Fruit fly (Drosophila melanogaster) whole organism, embryonic: ENCODE measurements around the gene caz.

ENCODE experiments used
- Awh ChIP-seq: fragments of 200-800 bp; sonication (Bioruptor generic); IDR thresholded peaks from 2 replicates; pipeline ENCODE4, ENCODE4 v1.3.6; 2022; ENCODE audit warnings: missing biosample characterization, missing genetic modification characterization
- B-H2 ChIP-seq: fragments of 200-800 bp; sonication (Bioruptor generic); optimal IDR thresholded peaks from 2 replicates; lab custom pipeline; 2018; ENCODE audit warnings: missing biosample characterization, mild to moderate bottlenecking, missing genetic modification characterization
- CG10654 ChIP-seq: fragments of 200-800 bp; sonication (Bioruptor generic); optimal IDR thresholded peaks from 2 replicates; lab custom pipeline; 2016; ENCODE audit warnings: missing biosample characterization, missing genetic modification characterization
- CG10959 ChIP-seq: fragments of 200-800 bp; sonication (Bioruptor generic); IDR thresholded peaks from 2 replicates; pipeline ENCODE4 v1.3.6; 2022; ENCODE audit warnings: missing biosample characterization, missing genetic modification characterization
- CG12104 ChIP-seq: fragments of 200-800 bp; sonication (Bioruptor generic); optimal IDR thresholded peaks from 3 replicates; lab custom pipeline; 2016; ENCODE audit warnings: missing biosample characterization, missing genetic modification characterization
- CG12236 ChIP-seq: fragments of 200-800 bp; sonication (Bioruptor generic); optimal IDR thresholded peaks from 2 replicates; lab custom pipeline; 2016; ENCODE audit warnings: missing biosample characterization, missing genetic modification characterization
- CG1233 ChIP-seq: fragments of 200-800 bp; sonication (Bioruptor generic); optimal IDR thresholded peaks from 4 replicates; lab custom pipeline; 2018; ENCODE audit warnings: missing biosample characterization, mild to moderate bottlenecking, missing genetic modification characterization
- CG12744 ChIP-seq: fragments of 200-800 bp; sonication (Bioruptor generic); optimal IDR thresholded peaks from 2 replicates; lab custom pipeline; 2016; ENCODE audit warnings: missing biosample characterization, missing genetic modification characterization
- CG13296 ChIP-seq: fragments of 200-800 bp; sonication (Bioruptor generic); optimal IDR thresholded peaks from 3 replicates; lab custom pipeline; 2018; ENCODE audit warnings: missing biosample characterization, mild to moderate bottlenecking, missing genetic modification characterization
- CG16779 ChIP-seq: fragments of 200-800 bp; sonication (Bioruptor generic); IDR thresholded peaks from 2 replicates; pipeline ENCODE4 v1.3.6; 2022; ENCODE audit warnings: missing biosample characterization, missing genetic modification characterization
- CG16815 ChIP-seq: fragments of 200-800 bp; sonication (Bioruptor generic); optimal IDR thresholded peaks from 3 replicates; lab custom pipeline; 2017; ENCODE audit warnings: missing biosample characterization, mild to moderate bottlenecking, missing genetic modification characterization
- CG2120 ChIP-seq: fragments of 200-800 bp; sonication (Bioruptor generic); optimal IDR thresholded peaks from 3 replicates; lab custom pipeline; 2016; ENCODE audit warnings: missing biosample characterization, missing genetic modification characterization
- CG6175 ChIP-seq: fragments of 200-800 bp; sonication (Bioruptor generic); IDR thresholded peaks from 3 replicates; pipeline ENCODE4 v1.3.6; 2022; ENCODE audit warnings: missing biosample characterization, missing genetic modification characterization
- CG7271 ChIP-seq: fragments of 200-800 bp; sonication (Bioruptor generic); optimal IDR thresholded peaks from 2 replicates; lab custom pipeline; 2018; ENCODE audit warnings: missing biosample characterization, mild to moderate bottlenecking, missing genetic modification characterization, moderate library complexity
- CG7963 ChIP-seq: fragments of 200-800 bp; sonication (Bioruptor generic); IDR thresholded peaks from 3 replicates; pipeline ENCODE4 v1.3.6; 2022; ENCODE audit warnings: missing biosample characterization, missing genetic modification characterization; ENCODE audit not compliant: partially characterized antibody
- CG8765 ChIP-seq: fragments of 200-800 bp; sonication (Bioruptor generic); IDR thresholded peaks from 2 replicates; pipeline ENCODE4 v1.3.6; 2022; ENCODE audit warnings: missing biosample characterization, missing genetic modification characterization
- CG9215 ChIP-seq: fragments of 200-800 bp; sonication (Bioruptor generic); IDR thresholded peaks from 2 replicates; pipeline ENCODE4 v1.3.6; 2022; ENCODE audit warnings: missing biosample characterization, missing genetic modification characterization
- CHES-1-like ChIP-seq: fragments of 200-800 bp; sonication (Bioruptor generic); optimal IDR thresholded peaks from 2 replicates; lab custom pipeline; 2016; ENCODE audit warnings: missing biosample characterization, missing genetic modification characterization
- CkIIα-i1 ChIP-seq: fragments of 200-800 bp; sonication (Bioruptor generic); IDR thresholded peaks from 2 replicates; pipeline ENCODE4 v1.3.6; 2022; ENCODE audit warnings: missing biosample characterization, missing genetic modification characterization
- HLH3B ChIP-seq: fragments of 200-800 bp; sonication (Bioruptor generic); IDR thresholded peaks from 2 replicates; pipeline ENCODE4 v1.3.6; 2022; ENCODE audit warnings: missing biosample characterization, missing genetic modification characterization
- NC2α ChIP-seq: fragments of 200-800 bp; sonication (Bioruptor generic); optimal IDR thresholded peaks from 2 replicates; lab custom pipeline; 2016; ENCODE audit warnings: missing biosample characterization, missing genetic modification characterization
- Oaz ChIP-seq: fragments of 200-800 bp; sonication (Bioruptor generic); IDR thresholded peaks from 2 replicates; pipeline ENCODE4 v1.3.6; 2022; ENCODE audit warnings: missing biosample characterization, missing genetic modification characterization
- PHDP ChIP-seq: fragments of 200-800 bp; sonication (Bioruptor generic); optimal IDR thresholded peaks from 3 replicates; lab custom pipeline; 2018; ENCODE audit warnings: missing biosample characterization, mild to moderate bottlenecking, missing genetic modification characterization, moderate library complexity
- Side ChIP-seq: fragments of 200-800 bp; sonication (Bioruptor generic); optimal IDR thresholded peaks from 2 replicates; lab custom pipeline; 2016; ENCODE audit warnings: missing biosample characterization, missing genetic modification characterization
- Sin3A ChIP-seq: fragments of >200 bp; optimal IDR thresholded peaks from 2 replicates; lab custom pipeline; 2018
- Trl ChIP-seq, 3 experiments: fragments of >200 bp in 2 of 3; fragments of 200-800 bp in 1 of 3; sonication (Bioruptor generic) in 1 of 3; optimal IDR thresholded peaks; 2 replicates in 1 of 3; 3 replicates in 2 of 3; lab custom pipeline; 2016 to 2017; ENCODE audit warnings: missing biosample characterization in 1 of 3, missing genetic modification characterization in 1 of 3
- ara ChIP-seq: fragments of 200-800 bp; sonication (Bioruptor generic); IDR thresholded peaks from 2 replicates; pipeline ENCODE4 v1.3.6; 2022; ENCODE audit warnings: missing biosample characterization, missing genetic modification characterization
- ash1 ChIP-seq: fragments of 200-800 bp; sonication (Bioruptor generic); optimal IDR thresholded peaks from 2 replicates; lab custom pipeline; 2018; ENCODE audit warnings: missing biosample characterization, mild to moderate bottlenecking, missing genetic modification characterization
- btn ChIP-seq: fragments of 200-800 bp; sonication (Bioruptor generic); optimal IDR thresholded peaks from 2 replicates; lab custom pipeline; 2016; ENCODE audit warnings: missing biosample characterization, missing genetic modification characterization
- exex ChIP-seq: fragments of 200-800 bp; sonication (Bioruptor generic); optimal IDR thresholded peaks from 4 replicates; lab custom pipeline; 2018; ENCODE audit warnings: missing biosample characterization, mild to moderate bottlenecking, missing genetic modification characterization, moderate library complexity
- gcm2 ChIP-seq: fragments of 200-800 bp; sonication (Bioruptor generic); optimal IDR thresholded peaks from 2 replicates; lab custom pipeline; 2016; ENCODE audit warnings: missing biosample characterization, missing genetic modification characterization
- gt ChIP-seq: fragments of 200-800 bp; sonication (Bioruptor generic); IDR thresholded peaks from 2 replicates; pipeline ENCODE4 v1.3.6; 2022; ENCODE audit warnings: missing biosample characterization, missing genetic modification characterization
- maf-S ChIP-seq: fragments of 200-800 bp; sonication (Bioruptor generic); optimal IDR thresholded peaks from 2 replicates; lab custom pipeline; 2016; ENCODE audit warnings: missing biosample characterization, missing genetic modification characterization
- mld ChIP-seq: fragments of 200-800 bp; sonication (Bioruptor generic); IDR thresholded peaks from 3 replicates; pipeline ENCODE4 v1.3.6; 2022; ENCODE audit warnings: missing biosample characterization, missing genetic modification characterization; ENCODE audit not compliant: partially characterized antibody
- pfk ChIP-seq: fragments of 200-800 bp; sonication (Bioruptor generic); optimal IDR thresholded peaks from 2 replicates; lab custom pipeline; 2018; ENCODE audit warnings: missing biosample characterization, mild to moderate bottlenecking, missing genetic modification characterization, moderate library complexity
- rib ChIP-seq: fragments of 200-800 bp; sonication (Bioruptor generic); IDR thresholded peaks from 2 replicates; pipeline ENCODE4 v1.3.6; 2022; ENCODE audit warnings: missing biosample characterization, missing genetic modification characterization

caz gene

DNA sequence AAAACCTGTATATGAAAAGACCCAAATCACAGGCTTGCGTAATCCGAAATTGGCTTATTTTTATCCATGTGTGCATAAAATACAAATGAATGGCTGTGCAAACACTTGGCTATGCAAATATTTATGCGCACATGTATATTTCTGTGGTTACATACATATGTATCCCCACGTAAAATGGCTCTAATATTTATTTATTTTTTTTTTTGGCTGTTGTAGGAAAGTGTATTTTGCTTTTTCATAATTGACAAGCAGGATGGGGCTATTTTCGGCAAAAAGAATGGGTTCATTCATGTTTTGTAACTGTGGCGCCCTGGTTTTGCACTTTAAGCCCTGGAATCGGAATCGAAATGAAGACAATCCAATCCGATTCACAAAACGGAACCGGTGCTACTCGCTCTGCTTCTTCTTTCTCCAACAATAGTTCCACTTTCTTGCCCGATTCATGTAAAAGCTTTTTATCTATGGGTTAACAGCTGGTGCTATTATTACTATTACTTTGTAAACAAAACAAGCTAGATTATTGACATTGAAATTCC, 46.6 kb downstream of the caz start (continued):
- TF ChIP-seq B-H2 (GFP tag; lab: Kevin White, UChicago) (peak; percentile 67), CG16815 (GFP tag; lab: Kevin White, UChicago) (peak; percentile 36), Side (GFP tag; lab: Kevin White, UChicago) (peak; percentile 49), exex (peak; percentile 34), CG7963 (GFP tag; lab: Robert Waterston, UW) (no peak), maf-S (GFP tag; lab: Kevin White, UChicago) (peak; percentile 64), HLH3B (GFP tag; lab: Robert Waterston, UW) (peak; percentile 76), CG16779 (peak; percentile 73), rib (GFP tag; lab: Robert Waterston, UW) (peak; percentile 86), CG9215 (GFP tag; lab: Robert Waterston, UW) (no peak; the same call in none of the 2 replicates), Trl (optimal IDR thresholded peaks at IDR 0.05; lab: Kevin White, UChicago) (no peak), Trl (GFP tag; optimal IDR thresholded peaks at IDR 0.05; lab: Kevin White, UChicago) (peak; percentile 67), Awh (peak; percentile 73), CG2120 (GFP tag; lab: Kevin White, UChicago) (peak; percentile 85), CG13296 (GFP tag; lab: Kevin White, UChicago) (peak; percentile 65), Oaz (no peak; the same call in 1 of the 2 replicates), gt (GFP tag; lab: Robert Waterston, UW) (0 out of 2 replicates have a peak, but pooled peaks have one; percentile 17), CG10654 (GFP tag; lab: Kevin White, UChicago) (peak; percentile 56), ara (GFP tag; lab: Robert Waterston, UW) (peak; percentile 71), PHDP (tag; lab: Kevin White, UChicago) (peak; percentile 67), Sin3A (lab: Kevin White, UChicago) (no peak), CG10959 (peak; percentile 58; the same call in 1 of the 2 replicates), pfk (GFP tag; lab: Kevin White, UChicago) (peak; percentile 23), CG12744 (peak; percentile 47), CHES-1-like (peak; percentile 73), CkIIα-i1 (GFP tag; lab: Robert Waterston, UW) (no peak), mld (no peak), NC2α (GFP tag; lab: Kevin White, UChicago) (no peak), btn (peak; percentile 34), gcm2 (GFP tag; lab: Kevin White, UChicago) (peak; percentile 68), CG6175 (GFP tag; lab: Robert Waterston, UW) (peak; percentile 41; the same call in 1 of the 3 replicates), CG12236 (GFP tag; lab: Kevin White, UChicago) (peak; percentile 42), CG7271 (tag; lab: Kevin White, UChicago) (no peak), CG8765 (GFP tag; lab: Robert Waterston, UW) (peak; percentile 47; the same call in 1 of the 2 replicates), CG12104 (GFP tag; lab: Kevin White, UChicago) (peak; percentile 73), CG1233 (GFP tag; lab: Kevin White, UChicago) (peak; percentile 63), ash1 (GFP tag; lab: Kevin White, UChicago) (no peak)
